Worm (Caenorhabditis elegans) whole organism, L2 larva: ENCODE results near the gene ZC477.2.

Experiments
- Y55F3AM.14 ChIP-seq: fragments of 200-800 bp; sonication (Bioruptor generic); optimal IDR thresholded peaks from 2 replicates; lab custom pipeline; 2018; ENCODE audit warnings: mild to moderate bottlenecking, missing genetic modification characterization, missing compliant biosample characterization
- aly-2 ChIP-seq: fragments of 150-350 bp; optimal IDR thresholded peaks from 2 replicates; lab custom pipeline; 2014; ENCODE audit warnings: missing biosample characterization, missing genetic modification characterization
- lsy-2 ChIP-seq, 2 experiments: fragments of 150-350 bp in 1 of 2; sonication (generic microtip) in 1 of 2; optimal IDR thresholded peaks; 2 replicates each; lab custom pipeline; 2014 to 2017; ENCODE audit warnings: missing biosample characterization in 2 of 2, missing genetic modification characterization in 2 of 2
- nhr-11 ChIP-seq: fragments of 150-350 bp; optimal IDR thresholded peaks from 2 replicates; lab custom pipeline; 2014; ENCODE audit warnings: missing biosample characterization, missing genetic modification characterization
- nhr-129 ChIP-seq: fragments of 150-350 bp; optimal IDR thresholded peaks from 2 replicates; lab custom pipeline; 2014; ENCODE audit warnings: missing biosample characterization, missing genetic modification characterization
- nhr-237 ChIP-seq: fragments of 150-350 bp; optimal IDR thresholded peaks from 2 replicates; lab custom pipeline; 2014; ENCODE audit warnings: missing biosample characterization, missing genetic modification characterization
- unc-55 ChIP-seq: fragments of 150-350 bp; sonication (generic microtip); optimal IDR thresholded peaks from 3 replicates; lab custom pipeline; 2014; ENCODE audit warnings: missing biosample characterization, missing genetic modification reagents, missing genetic modification characterization
- ztf-11 ChIP-seq: sonication (generic microtip); optimal IDR thresholded peaks from 2 replicates; lab custom pipeline; 2017; ENCODE audit warnings: missing biosample characterization, missing genetic modification characterization

- no peak for TF ChIP-seq lsy-2 (tag; optimal IDR thresholded peaks at IDR 0.05; lab: Kevin White, UChicago)
- no peak for TF ChIP-seq aly-2
- no peak for TF ChIP-seq Y55F3AM.14 (GFP tag; lab: Kevin White, UChicago)
- no peak for TF ChIP-seq nhr-11 (tag; lab: Kevin White, UChicago)
- TF ChIP-seq nhr-129: no peak
- TF ChIP-seq unc-55 (GFP tag; lab: Kevin White, UChicago): no peak
- TF ChIP-seq nhr-237 (tag; lab: Kevin White, UChicago): no peak
- TF ChIP-seq ztf-11 (tag; lab: Kevin White, UChicago): no peak
Observed at ce11 chrIV:7133983-7134382, 26.0 kb downstream of the ZC477.2 start, which contains the start of gene mutd-1.
